Worm (Caenorhabditis elegans) whole organism, young adult: ENCODE measurements around the gene ZC53.2.
A peak's percentile ranks its signal among the peaks of the same experiment; 100 is the strongest.

Experiments
- B0035.1 ChIP-seq: sonication (generic microtip); optimal IDR thresholded peaks from 2 replicates; lab custom pipeline; 2016; ENCODE audit warnings: missing genetic modification characterization, mild to moderate bottlenecking, missing compliant biosample characterization, missing genotype, missing genetic modification reagents
- F23B12.7 ChIP-seq: sonication (generic microtip); optimal IDR thresholded peaks from 2 replicates; lab custom pipeline; 2017; ENCODE audit warnings: missing genetic modification characterization, mild to moderate bottlenecking, missing compliant biosample characterization, antibody characterized with exemption, moderate library complexity; ENCODE audit not compliant: insufficient read depth
- F49E8.2 ChIP-seq: sonication (generic microtip); optimal IDR thresholded peaks from 3 replicates; lab custom pipeline; 2017; ENCODE audit warnings: missing genetic modification characterization, mild to moderate bottlenecking, missing compliant biosample characterization, antibody characterized with exemption, moderate library complexity; ENCODE audit not compliant: insufficient read depth
- F52B5.7 ChIP-seq: sonication (generic microtip); optimal IDR thresholded peaks from 2 replicates; lab custom pipeline; 2016; ENCODE audit warnings: mild to moderate bottlenecking, missing genetic modification characterization, missing compliant biosample characterization
- F55B11.4 ChIP-seq: sonication (generic microtip); optimal IDR thresholded peaks from 2 replicates; lab custom pipeline; 2016; ENCODE audit warnings: missing compliant biosample characterization, missing genetic modification characterization, borderline replicate concordance; ENCODE audit not compliant: insufficient read depth
- K12H6.12 ChIP-seq: fragments of 200-800 bp; sonication (Bioruptor generic); optimal IDR thresholded peaks from 2 replicates; lab custom pipeline; 2018; ENCODE audit warnings: mild to moderate bottlenecking, missing genetic modification characterization, missing compliant biosample characterization
- T26A5.8 ChIP-seq: sonication (generic microtip); optimal IDR thresholded peaks from 2 replicates; lab custom pipeline; 2016; ENCODE audit warnings: missing genetic modification characterization, missing compliant biosample characterization
- Y67H2A.10 ChIP-seq: fragments of 200-800 bp; sonication (Bioruptor generic); conservative IDR thresholded peaks from 2 replicates; pipeline ENCODE4 v1.3.6; 2022; ENCODE audit warnings: missing genetic modification reagents, missing genetic modification characterization, missing compliant biosample characterization
- attf-3 ChIP-seq: fragments of 200-800 bp; sonication (Bioruptor generic); conservative IDR thresholded peaks from 2 replicates; pipeline ENCODE4 v1.3.6; 2022; ENCODE audit warnings: missing genetic modification reagents, missing genetic modification characterization, missing compliant biosample characterization
- attf-5 ChIP-seq: fragments of 200-800 bp; sonication (Bioruptor generic); optimal IDR thresholded peaks from 2 replicates; lab custom pipeline; 2018; ENCODE audit warnings: mild to moderate bottlenecking, missing genetic modification characterization, missing compliant biosample characterization
- bed-1 ChIP-seq: fragments of 200-800 bp; sonication (Bioruptor generic); IDR thresholded peaks from 2 replicates; pipeline ENCODE4 v1.3.6; 2022; ENCODE audit warnings: missing genetic modification reagents, missing genetic modification characterization, missing compliant biosample characterization
- bed-2 ChIP-seq: fragments of 200-800 bp; sonication (Bioruptor generic); IDR thresholded peaks from 2 replicates; pipeline ENCODE4 v1.3.6; 2022; ENCODE audit warnings: missing genetic modification reagents, missing genetic modification characterization, missing compliant biosample characterization
- ceh-27 ChIP-seq: fragments of 200-800 bp; sonication (Bioruptor generic); optimal IDR thresholded peaks from 2 replicates; lab custom pipeline; 2018; ENCODE audit warnings: mild to moderate bottlenecking, missing genetic modification characterization, moderate library complexity, missing compliant biosample characterization
- ceh-40 ChIP-seq: fragments of 200-800 bp; sonication (Bioruptor generic); IDR thresholded peaks from 2 replicates; pipeline ENCODE4 v1.3.6; 2022; ENCODE audit warnings: missing genetic modification characterization, missing compliant biosample characterization
- ceh-58 ChIP-seq: fragments of 200-800 bp; sonication (Bioruptor generic); IDR thresholded peaks from 2 replicates; pipeline ENCODE4 v1.3.6; 2022; ENCODE audit warnings: missing genetic modification characterization, missing compliant biosample characterization
- ceh-79 ChIP-seq: sonication (generic microtip); optimal IDR thresholded peaks from 2 replicates; lab custom pipeline; 2017; ENCODE audit warnings: mild to moderate bottlenecking, missing genetic modification characterization, missing compliant biosample characterization
- ceh-91 ChIP-seq: fragments of 200-800 bp; sonication (Bioruptor generic); IDR thresholded peaks from 2 replicates; pipeline ENCODE4 v1.3.6; 2022; ENCODE audit warnings: missing genetic modification reagents, missing genetic modification characterization, missing compliant biosample characterization
- chd-7 ChIP-seq: sonication (generic microtip); optimal IDR thresholded peaks from 2 replicates; lab custom pipeline; 2016; ENCODE audit warnings: mild to moderate bottlenecking, missing genetic modification characterization, moderate library complexity, missing compliant biosample characterization
- dpff-1 ChIP-seq: sonication (generic microtip); optimal IDR thresholded peaks from 2 replicates; lab custom pipeline; 2017; ENCODE audit warnings: mild to moderate bottlenecking, missing genetic modification characterization, missing compliant biosample characterization
- dpl-1 ChIP-seq: fragments of 150-350 bp; optimal IDR thresholded peaks from 2 replicates; lab custom pipeline; 2014; ENCODE audit warnings: missing biosample characterization, missing genetic modification reagents, missing genetic modification characterization
- egl-44 ChIP-seq: fragments of 200-800 bp; sonication (Bioruptor generic); IDR thresholded peaks from 2 replicates; pipeline ENCODE4 v1.3.6; 2022; ENCODE audit warnings: missing genetic modification reagents, missing genetic modification characterization, missing compliant biosample characterization
- egrh-3 ChIP-seq: fragments of 200-800 bp; sonication (Bioruptor generic); IDR thresholded peaks from 2 replicates; pipeline ENCODE4 v1.3.6; 2022; ENCODE audit warnings: missing genetic modification reagents, missing genetic modification characterization, missing compliant biosample characterization
- ets-4 ChIP-seq: fragments of 200-800 bp; sonication (Bioruptor generic); optimal IDR thresholded peaks from 2 replicates; lab custom pipeline; 2018; ENCODE audit warnings: mild to moderate bottlenecking, missing genetic modification characterization, missing compliant biosample characterization
- hlh-12 ChIP-seq: sonication (generic microtip); optimal IDR thresholded peaks from 2 replicates; lab custom pipeline; 2016; ENCODE audit warnings: missing genetic modification characterization, missing compliant biosample characterization
- hmg-1.2 ChIP-seq: fragments of 200-800 bp; sonication (Bioruptor generic); IDR thresholded peaks from 2 replicates; pipeline ENCODE4 v1.3.6; 2022; ENCODE audit warnings: missing genetic modification reagents, missing genetic modification characterization, missing compliant biosample characterization
- lag-1 ChIP-seq: fragments of 200-800 bp; sonication (Bioruptor generic); IDR thresholded peaks from 2 replicates; pipeline ENCODE4 v1.3.6; 2022; ENCODE audit warnings: missing genetic modification reagents, missing genetic modification characterization, missing compliant biosample characterization
- let-607 ChIP-seq, 2 experiments: fragments of 200-800 bp in 1 of 2; sonication (Bioruptor generic) in 1 of 2; sonication (generic microtip) in 1 of 2; optimal IDR thresholded peaks; 2 replicates each; lab custom pipeline; 2016 to 2018; ENCODE audit warnings: mild to moderate bottlenecking in 2 of 2, missing compliant biosample characterization in 2 of 2, missing genetic modification characterization in 2 of 2, moderate library complexity in 2 of 2, missing genotype in 1 of 2
- lin-26 ChIP-seq: fragments of 200-800 bp; sonication (Bioruptor generic); IDR thresholded peaks from 2 replicates; pipeline ENCODE4 v1.3.6; 2022; ENCODE audit warnings: missing genetic modification reagents, missing genetic modification characterization, missing compliant biosample characterization
- lin-35 ChIP-seq, 3 experiments: fragments of 150-350 bp in 2 of 3; sonication (generic microtip) in 1 of 3; optimal IDR thresholded peaks; 2 replicates each; lab custom pipeline; 2014 to 2018; ENCODE audit warnings: missing biosample characterization in 3 of 3, missing genetic modification characterization in 3 of 3, missing genetic modification reagents in 3 of 3
- lir-1 ChIP-seq: fragments of 200-800 bp; sonication (Bioruptor generic); conservative IDR thresholded peaks from 2 replicates; pipeline ENCODE4 v1.3.6; 2022; ENCODE audit warnings: missing genetic modification reagents, missing genetic modification characterization, missing compliant biosample characterization
- madf-3 ChIP-seq: fragments of 200-800 bp; sonication (Bioruptor generic); IDR thresholded peaks from 2 replicates; pipeline ENCODE4 v1.3.6; 2022; ENCODE audit warnings: missing genetic modification reagents, missing genetic modification characterization, missing compliant biosample characterization
- nfya-2 ChIP-seq: fragments of 200-800 bp; sonication (Bioruptor generic); IDR thresholded peaks from 2 replicates; pipeline ENCODE4 v1.3.6; 2022; ENCODE audit warnings: missing genetic modification reagents, missing genetic modification characterization, missing compliant biosample characterization
- nfyb-1 ChIP-seq: fragments of 200-800 bp; sonication (Bioruptor generic); IDR thresholded peaks from 2 replicates; pipeline ENCODE4 v1.3.6; 2022; ENCODE audit warnings: missing genetic modification reagents, missing genetic modification characterization, missing compliant biosample characterization
- nhr-80 ChIP-seq: sonication (generic microtip); optimal IDR thresholded peaks from 2 replicates; lab custom pipeline; 2016; ENCODE audit warnings: missing genetic modification characterization, missing compliant biosample characterization
- nhr-90 ChIP-seq: sonication (generic microtip); optimal IDR thresholded peaks from 2 replicates; lab custom pipeline; 2016; ENCODE audit warnings: missing genotype, mild to moderate bottlenecking, missing genetic modification characterization, missing compliant biosample characterization
- repo-1 ChIP-seq: sonication (generic microtip); optimal IDR thresholded peaks from 2 replicates; lab custom pipeline; 2017; ENCODE audit warnings: mild to moderate bottlenecking, missing genetic modification characterization, missing compliant biosample characterization
- rpc-1 ChIP-seq, 2 experiments: fragments of 150-350 bp in 1 of 2; sonication (generic microtip) in 1 of 2; optimal IDR thresholded peaks; 2 replicates each; lab custom pipeline; 2014 to 2018; ENCODE audit warnings: missing biosample characterization in 1 of 2, missing genetic modification characterization in 1 of 2, missing genetic modification reagents in 1 of 2, missing genotype in 1 of 2
- snpc-1.1 ChIP-seq: sonication (generic microtip); optimal IDR thresholded peaks from 2 replicates; lab custom pipeline; 2017; ENCODE audit warnings: missing genetic modification characterization, mild to moderate bottlenecking, missing compliant biosample characterization, antibody characterized with exemption, moderate library complexity, missing genotype, missing genetic modification reagents; ENCODE audit not compliant: insufficient read depth
- snpc-3.4 ChIP-seq: sonication (generic microtip); optimal IDR thresholded peaks from 2 replicates; lab custom pipeline; 2017; ENCODE audit warnings: missing genetic modification characterization, mild to moderate bottlenecking, missing compliant biosample characterization, antibody characterized with exemption, moderate library complexity, missing genotype, missing genetic modification reagents
- snpc-4 ChIP-seq, 5 experiments: fragments of 150-350 bp in 1 of 5; sonication (generic microtip) in 4 of 5; optimal IDR thresholded peaks; 2 replicates each; lab custom pipeline; 2014 to 2018; ENCODE audit warnings: missing genetic modification characterization in 5 of 5, missing biosample characterization in 3 of 5, antibody characterized with exemption in 2 of 5, mild to moderate bottlenecking in 2 of 5, missing compliant biosample characterization in 2 of 5, missing genotype in 2 of 5, moderate library complexity in 2 of 5, missing genetic modification reagents in 1 of 5
- tlf-1 ChIP-seq: fragments of 200-800 bp; sonication (Bioruptor generic); optimal IDR thresholded peaks from 2 replicates; lab custom pipeline; 2018; ENCODE audit warnings: mild to moderate bottlenecking, missing genetic modification characterization, missing compliant biosample characterization
- unc-130 ChIP-seq: sonication (generic microtip); optimal IDR thresholded peaks from 2 replicates; lab custom pipeline; 2016; ENCODE audit warnings: missing genetic modification reagents, missing genetic modification characterization, missing compliant biosample characterization
- zim-3 ChIP-seq: sonication (generic microtip); optimal IDR thresholded peaks from 2 replicates; lab custom pipeline; 2017; ENCODE audit warnings: mild to moderate bottlenecking, missing genetic modification characterization, moderate library complexity, missing compliant biosample characterization
- ztf-18 ChIP-seq: sonication (generic microtip); optimal IDR thresholded peaks from 2 replicates; lab custom pipeline; 2016; ENCODE audit warnings: missing genotype, mild to moderate bottlenecking, missing genetic modification characterization, missing compliant biosample characterization
- ztf-25 ChIP-seq: fragments of 200-800 bp; sonication (Bioruptor generic); IDR thresholded peaks from 2 replicates; pipeline ENCODE4 v1.3.6; 2022; ENCODE audit warnings: missing genetic modification reagents, missing genetic modification characterization, missing compliant biosample characterization
- ztf-3 ChIP-seq: fragments of 200-800 bp; sonication (Bioruptor generic); optimal IDR thresholded peaks from 2 replicates; lab custom pipeline; 2018; ENCODE audit warnings: mild to moderate bottlenecking, missing genetic modification characterization, missing compliant biosample characterization
- ztf-6 ChIP-seq: fragments of 200-800 bp; sonication (Bioruptor generic); IDR thresholded peaks from 2 replicates; pipeline ENCODE4 v1.3.6; 2022; ENCODE audit warnings: missing genetic modification reagents, missing genetic modification characterization, missing compliant biosample characterization

ZC53.2 gene

ce11 chrX:1909353-1909752, 14.7 kb downstream of the ZC53.2 start (continued):
- peak; percentile 65 for TF ChIP-seq F52B5.7 (tag; lab: Kevin White, UChicago)
- no peak for TF ChIP-seq snpc-1.1
- peak; percentile 81 for TF ChIP-seq ceh-27
- TF ChIP-seq Y67H2A.10 (GFP tag; lab: Robert Waterston, UW) = no peak
- no peak for TF ChIP-seq snpc-4 (GFP tag; optimal IDR thresholded peaks at IDR 0.05; lab: Kevin White, UChicago)
- TF ChIP-seq snpc-4 (tag; optimal IDR thresholded peaks at IDR 0.05; lab: Kevin White, UChicago) = peak in 2 of 4 experiments; percentile 27 to 58
- peak; percentile 92 for TF ChIP-seq nfyb-1
- peak; percentile 56 for TF ChIP-seq K12H6.12
- peak; percentile 76 for TF ChIP-seq ztf-6 (GFP tag; lab: Robert Waterston, UW)
- TF ChIP-seq ceh-79 (tag; lab: Kevin White, UChicago) = no peak
- no peak for TF ChIP-seq ztf-18 (tag; lab: Kevin White, UChicago)
- no peak for TF ChIP-seq bed-2 (GFP tag; lab: Robert Waterston, UW)
- no peak for TF ChIP-seq unc-130 (GFP tag; lab: Kevin White, UChicago)
- peak; percentile 65 for TF ChIP-seq nhr-80 (tag; lab: Kevin White, UChicago)
- TF ChIP-seq attf-3 (GFP tag; lab: Robert Waterston, UW) = no peak
- peak; percentile 48 for TF ChIP-seq B0035.1 (tag; lab: Kevin White, UChicago)
- TF ChIP-seq egl-44 (GFP tag; lab: Robert Waterston, UW) = no peak
- TF ChIP-seq ceh-91 (GFP tag; lab: Robert Waterston, UW) = no peak
- TF ChIP-seq let-607 (tag; optimal IDR thresholded peaks at IDR 0.05; lab: Kevin White, UChicago) = peak in 1 of 2 experiments; percentile 52
- TF ChIP-seq ceh-40 (GFP tag; lab: Robert Waterston, UW) = no peak
- TF ChIP-seq T26A5.8 (tag; lab: Kevin White, UChicago) = no peak
- no peak for TF ChIP-seq dpff-1
- TF ChIP-seq egrh-3 = no peak
- peak; percentile 40 for TF ChIP-seq ets-4 (GFP tag; lab: Kevin White, UChicago)
- TF ChIP-seq snpc-3.4 (tag; lab: Kevin White, UChicago) = no peak
- TF ChIP-seq madf-3 = no peak
- TF ChIP-seq nfya-2 (GFP tag; lab: Robert Waterston, UW) = no peak
- no peak for TF ChIP-seq rpc-1 (optimal IDR thresholded peaks at IDR 0.05; lab: Kevin White, UChicago)
- no peak for TF ChIP-seq rpc-1 (tag; optimal IDR thresholded peaks at IDR 0.05; lab: Kevin White, UChicago)
- no peak for TF ChIP-seq ceh-58 (GFP tag; lab: Robert Waterston, UW)
- no peak for TF ChIP-seq F49E8.2
- TF ChIP-seq lin-35 (GFP tag; optimal IDR thresholded peaks at IDR 0.05; lab: Kevin White, UChicago) = peak in 1 of 3 experiments; percentile 85
- no peak for TF ChIP-seq F55B11.4 (tag; lab: Kevin White, UChicago)
- no peak for TF ChIP-seq zim-3 (tag; lab: Kevin White, UChicago)
- TF ChIP-seq hlh-12 (tag; lab: Kevin White, UChicago) = no peak
- peak; percentile 62 for TF ChIP-seq F23B12.7 (tag; lab: Kevin White, UChicago)
- TF ChIP-seq repo-1 = peak; percentile 86
- TF ChIP-seq attf-5 (GFP tag; lab: Kevin White, UChicago) = no peak
- 0 out of 2 replicates have a peak, but pooled peaks have one; percentile 59 for TF ChIP-seq lag-1 (GFP tag; lab: Robert Waterston, UW)
- TF ChIP-seq ztf-3 = peak; percentile 62
- peak; percentile 75; the same call in 1 of the 2 replicates for TF ChIP-seq hmg-1.2 (GFP tag; lab: Robert Waterston, UW)
- TF ChIP-seq dpl-1 = no peak
- peak; percentile 64 for TF ChIP-seq chd-7 (tag; lab: Kevin White, UChicago)
- peak; percentile 90 for TF ChIP-seq tlf-1 (GFP tag; lab: Kevin White, UChicago)
- no peak for TF ChIP-seq nhr-90 (tag; lab: Kevin White, UChicago)
- TF ChIP-seq lir-1 = peak; percentile 73
- no peak for TF ChIP-seq bed-1
- no peak for TF ChIP-seq ztf-25 (GFP tag; lab: Robert Waterston, UW)
- peak; percentile 38; the same call in 1 of the 2 replicates for TF ChIP-seq lin-26 (GFP tag; lab: Robert Waterston, UW)
